Fruit fly (Drosophila melanogaster) ovary, adult (tissue): ENCODE measurements around the gene CaBP1.

ENCODE experiments used
- CG17801 ChIP-seq: fragments of 200-800 bp; optimal IDR thresholded peaks from 2 replicates; lab custom pipeline; 2019; ENCODE audit warnings: missing biosample characterization, mild to moderate bottlenecking, missing genetic modification characterization, moderate library complexity; ENCODE audit not compliant: partially characterized antibody

CaBP1 gene

dm6 chr2L:16342224-16342623 lies 14.3 kb downstream of the CaBP1 start, which contains the start of gene CG44405:
TSS of gene CG44405 (minus strand) at chr2L:16342324.
- TF ChIP-seq CG17801 (GFP tag; lab: Kevin White, UChicago) = no peak

dm6 chr2L:16340268-16340667 lies 16.3 kb downstream of the CaBP1 start, which contains the start of gene CG42266:
TSS of gene CG42266 (minus strand) at chr2L:16340368.
- no peak for TF ChIP-seq CG17801 (GFP tag; lab: Kevin White, UChicago)

DNA sequence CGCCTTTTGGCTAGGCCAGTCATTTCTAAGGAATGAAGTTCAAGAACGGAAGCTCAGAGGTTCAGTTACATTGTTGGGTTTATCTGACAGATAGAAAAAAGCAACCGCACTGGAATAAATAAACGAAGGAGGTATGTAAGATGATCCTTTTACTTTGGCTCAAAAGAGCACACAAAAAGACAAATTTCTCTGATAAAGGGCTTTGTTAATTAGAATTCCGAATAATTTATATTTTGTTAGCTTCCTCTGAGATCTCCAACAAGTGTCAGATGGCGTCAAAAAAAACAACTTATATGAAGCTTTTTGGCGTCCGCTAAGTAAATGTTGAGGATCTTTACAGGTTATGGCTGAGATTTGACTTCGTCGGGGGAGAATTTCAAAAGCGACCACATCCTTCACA lies 18.8 kb downstream of the CaBP1 start, which contains the start of gene CG31817:
CG31817 (minus strand) TSS at position 101 of the 400 bp plus-strand sequence.
- TF ChIP-seq CG17801 (GFP tag; lab: Kevin White, UChicago) = no peak

- no peak for TF ChIP-seq CG17801 (GFP tag; lab: Kevin White, UChicago)
Measured at dm6 chr2L:16329625-16330024, 26.9 kb downstream of the CaBP1 start, which contains the start of gene CG4440. TSS of gene CG4440 (plus strand) at chr2L:16329925.

- TF ChIP-seq CG17801 (GFP tag; lab: Kevin White, UChicago) = peak; percentile 23
Measured at dm6 chr2L:16329102-16329520, 27.4 kb downstream of the CaBP1 start, which contains the start of gene mRpL4. TSS of gene mRpL4 (minus strand) at chr2L:16329132.

- TF ChIP-seq CG17801 (GFP tag; lab: Kevin White, UChicago) = no peak
Measured at dm6 chr2L:16326892-16327291, 29.6 kb downstream of the CaBP1 start, which contains the start of gene CG4278. TSS of gene CG4278 (plus strand) at chr2L:16327069.

dm6 chr2L:16325515-16326257 lies 30.8 kb downstream of the CaBP1 start, which contains the start of gene cact:
TSS of gene cact (minus strand) at chr2L:16326207.
- TF ChIP-seq CG17801 (GFP tag; lab: Kevin White, UChicago) = peak; percentile 81

DNA sequence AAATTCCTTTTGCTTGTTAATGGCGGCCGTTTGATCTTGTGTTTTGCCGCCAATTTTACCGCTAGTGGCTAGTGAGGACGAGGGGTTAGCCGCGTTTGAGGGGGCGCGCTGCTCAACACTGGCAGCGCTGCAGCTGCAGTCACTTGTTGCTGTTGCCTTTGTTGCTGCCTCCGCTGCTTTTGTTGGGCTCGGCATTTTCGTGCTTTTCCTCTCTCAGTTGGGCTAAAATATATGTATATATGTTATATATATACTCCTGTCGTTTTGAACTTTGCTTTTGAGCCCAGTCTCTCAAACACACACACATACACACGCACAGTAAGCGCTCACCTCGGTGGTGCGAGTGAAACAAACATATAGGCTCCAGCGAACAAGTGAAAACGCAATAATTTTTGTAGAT lies 31.7 kb downstream of the CaBP1 start:
- TF ChIP-seq CG17801 (GFP tag; lab: Kevin White, UChicago) = no peak

dm6 chr2L:16323544-16323943 lies 33.0 kb downstream of the CaBP1 start:
- TF ChIP-seq CG17801 (GFP tag; lab: Kevin White, UChicago) = no peak

dm6 chr2L:16321872-16322631 lies 34.5 kb downstream of the CaBP1 start:
- no peak for TF ChIP-seq CG17801 (GFP tag; lab: Kevin White, UChicago)

DNA sequence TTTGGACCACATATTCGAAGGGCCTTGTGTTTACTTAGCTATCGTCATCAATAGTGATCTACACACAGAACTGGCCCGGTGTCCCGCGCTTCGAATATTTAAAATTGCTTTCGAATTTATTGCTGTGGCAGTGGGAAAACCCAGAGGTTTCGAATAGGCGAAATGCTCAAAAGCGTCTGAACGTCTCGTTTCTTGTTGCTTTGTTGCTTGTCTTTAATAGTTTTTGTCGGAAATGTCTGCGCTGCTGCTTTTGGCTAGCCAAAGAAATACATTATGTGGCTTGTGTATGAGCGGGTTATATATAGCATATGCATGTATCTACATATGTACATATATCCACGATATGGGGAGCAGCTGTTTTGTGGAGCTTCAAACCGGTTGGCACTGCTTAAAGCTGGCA lies 35.3 kb downstream of the CaBP1 start:
- TF ChIP-seq CG17801 (GFP tag; lab: Kevin White, UChicago) = no peak

DNA sequence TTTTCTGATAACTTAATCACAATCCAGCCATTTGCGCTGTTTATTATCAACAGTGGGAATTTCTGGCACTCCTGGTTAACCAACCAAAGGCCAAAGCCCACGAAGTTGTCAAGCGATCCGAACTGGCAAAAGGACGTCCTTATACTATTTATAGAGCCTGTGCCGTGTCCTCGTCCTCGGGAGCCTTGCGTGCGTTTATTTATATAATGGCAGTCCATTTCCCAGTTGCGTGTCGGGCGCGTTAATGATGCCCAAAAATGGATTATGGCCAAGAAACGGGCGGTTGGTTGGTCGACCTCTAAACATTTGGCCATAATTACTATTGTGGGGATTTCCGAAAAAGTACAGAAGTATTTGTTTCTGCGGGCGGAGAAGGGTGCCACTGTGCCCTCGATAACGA lies 36.1 kb downstream of the CaBP1 start:
- TF ChIP-seq CG17801 (GFP tag; lab: Kevin White, UChicago) = no peak

- no peak for TF ChIP-seq CG17801 (GFP tag; lab: Kevin White, UChicago)
Measured at dm6 chr2L:16319743-16320142, 36.8 kb downstream of the CaBP1 start.

- TF ChIP-seq CG17801 (GFP tag; lab: Kevin White, UChicago) = no peak
Measured at dm6 chr2L:16317777-16318610, 38.5 kb downstream of the CaBP1 start.
